Worm (Caenorhabditis elegans) whole organism, L1 larva: Measurements from ENCODE around the gene C03H5.5.

ENCODE experiments used
- dpl-1 ChIP-seq, 3 experiments: fragments of 150-350 bp in 2 of 3; sonication (generic microtip) in 1 of 3; optimal IDR thresholded peaks; 2 replicates each; lab custom pipeline; 2014 to 2017; ENCODE audit warnings: missing biosample characterization in 3 of 3, missing genetic modification characterization in 3 of 3, missing genetic modification reagents in 3 of 3
- efl-3 ChIP-seq: fragments of 200-800 bp; sonication (Bioruptor generic); optimal IDR thresholded peaks from 2 replicates; lab custom pipeline; 2018; ENCODE audit warnings: mild to moderate bottlenecking, missing genetic modification characterization, missing compliant biosample characterization
- grh-1 ChIP-seq: fragments of 200-800 bp; sonication (Bioruptor generic); IDR thresholded peaks from 2 replicates; pipeline ENCODE4 v1.3.6; 2022; ENCODE audit warnings: missing genetic modification reagents, missing genetic modification characterization, missing compliant biosample characterization
- lsy-2 ChIP-seq, 2 experiments: fragments of 150-350 bp; optimal IDR thresholded peaks; 2 replicates each; lab custom pipeline; 2014; ENCODE audit warnings: missing biosample characterization in 2 of 2, missing genetic modification characterization in 2 of 2
- nhr-237 ChIP-seq: fragments of 150-350 bp; optimal IDR thresholded peaks from 2 replicates; lab custom pipeline; 2014; ENCODE audit warnings: missing biosample characterization, missing genetic modification characterization
- nhr-28 ChIP-seq: fragments of 150-350 bp; optimal IDR thresholded peaks from 2 replicates; lab custom pipeline; 2014; ENCODE audit warnings: missing biosample characterization, missing genetic modification characterization
- nhr-90 ChIP-seq: sonication (generic microtip); optimal IDR thresholded peaks from 2 replicates; lab custom pipeline; 2016; ENCODE audit warnings: mild to moderate bottlenecking, missing genetic modification characterization, missing compliant biosample characterization; ENCODE audit not compliant: poor library complexity
- zag-1 ChIP-seq: fragments of 150-350 bp; optimal IDR thresholded peaks from 2 replicates; lab custom pipeline; 2014; ENCODE audit warnings: missing biosample characterization, missing genetic modification characterization

DNA sequence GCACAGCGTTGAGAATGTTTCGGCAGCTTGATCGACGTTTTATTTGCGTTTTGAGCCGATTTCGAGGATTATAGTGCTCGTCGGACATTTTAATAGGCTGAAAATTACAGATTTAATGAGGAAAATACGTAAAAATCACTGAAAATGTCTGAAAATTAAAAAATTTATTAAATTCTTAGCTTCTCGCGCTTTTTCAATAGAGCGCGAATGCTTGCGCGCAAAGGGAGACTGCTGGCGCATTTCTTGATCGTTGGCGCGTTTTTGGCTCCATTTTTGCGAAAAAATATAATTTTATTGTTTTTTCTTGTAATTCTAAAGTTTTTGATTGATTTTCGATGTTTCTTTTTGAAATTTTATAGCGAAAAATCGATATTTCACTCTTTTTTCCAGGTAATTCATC lies 25.7 kb upstream of the C03H5.5 start, which contains the start of the genes dnsn-1 and C24H12.4:
- TF ChIP-seq lsy-2 (tag; optimal IDR thresholded peaks at IDR 0.05; lab: Kevin White, UChicago) (peak; percentile 96 to 97), grh-1 (peak; percentile 91), nhr-28 (tag; lab: Kevin White, UChicago) (no peak), nhr-90 (peak; percentile 97), dpl-1 (GFP tag; optimal IDR thresholded peaks at IDR 0.05; lab: Kevin White, UChicago) (peak; percentile 96 to 97 (median 96)), efl-3 (GFP tag; lab: Kevin White, UChicago) (peak; percentile 71), zag-1 (tag; lab: Kevin White, UChicago) (peak; percentile 1), nhr-237 (tag; lab: Kevin White, UChicago) (peak; percentile 58)
